Fruit fly (Drosophila melanogaster): ENCODE results near the gene CG3857.

- TF ChIP-seq Hr96 (GFP tag; optimal IDR thresholded peaks at IDR 0.05) (no peak), CG14711 (tag; optimal IDR thresholded peaks at IDR 0.05) (no peak), kay (GFP tag; ENCODE audit: borderline replicate concordance) (no peak), tj (GFP tag; optimal IDR thresholded peaks at IDR 0.05) (no peak)
These were observed 28.3 kb upstream of the CG3857 start for dm6 chrX:1968152-1968551.

Measured in whole organism, adult.